Worm (Caenorhabditis elegans) whole organism, mixed stage, embryonic: ENCODE results near the gene T10C6.6.

ENCODE experiments used
- ceh-39 ChIP-seq: fragments of 150-350 bp; optimal IDR thresholded peaks from 2 replicates; lab custom pipeline; 2014; ENCODE audit warnings: missing biosample characterization, missing genetic modification characterization
- elt-1 ChIP-seq: sonication (generic microtip); optimal IDR thresholded peaks from 2 replicates; lab custom pipeline; 2017; ENCODE audit warnings: missing genetic modification characterization, mild to moderate bottlenecking, missing compliant biosample characterization, antibody characterized with exemption, moderate library complexity, borderline replicate concordance; ENCODE audit not compliant: insufficient read depth
- elt-3 ChIP-seq: fragments of 150-350 bp; optimal IDR thresholded peaks from 2 replicates; lab custom pipeline; 2014; ENCODE audit warnings: missing biosample characterization, missing genetic modification characterization
- mep-1 ChIP-seq: fragments of 150-350 bp; optimal IDR thresholded peaks from 2 replicates; lab custom pipeline; 2017; ENCODE audit warnings: missing biosample characterization, missing genetic modification reagents, missing genetic modification characterization, inconsistent platforms
- nhr-237 ChIP-seq: fragments of 150-350 bp; optimal IDR thresholded peaks from 2 replicates; lab custom pipeline; 2014; ENCODE audit warnings: missing biosample characterization, missing genetic modification characterization
- nhr-28 ChIP-seq: fragments of 150-350 bp; optimal IDR thresholded peaks from 2 replicates; lab custom pipeline; 2014; ENCODE audit warnings: missing biosample characterization, missing genetic modification characterization
- sem-2 ChIP-seq: fragments of 200-800 bp; sonication (Bioruptor generic); optimal IDR thresholded peaks from 2 replicates; lab custom pipeline; 2018; ENCODE audit warnings: mild to moderate bottlenecking, missing genetic modification characterization, missing compliant biosample characterization
- tbx-8 ChIP-seq: fragments of 200-800 bp; sonication (Bioruptor generic); optimal IDR thresholded peaks from 2 replicates; lab custom pipeline; 2018; ENCODE audit warnings: mild to moderate bottlenecking, missing genetic modification characterization, moderate library complexity, missing compliant biosample characterization
- unc-39 ChIP-seq: fragments of 150-350 bp; optimal IDR thresholded peaks from 2 replicates; lab custom pipeline; 2014; ENCODE audit warnings: missing biosample characterization, missing genetic modification characterization
- unc-62 ChIP-seq: fragments of 150-350 bp; optimal IDR thresholded peaks from 2 replicates; lab custom pipeline; 2014; ENCODE audit warnings: missing biosample characterization, missing genetic modification reagents, missing genetic modification characterization
- ztf-11 ChIP-seq: fragments of 150-350 bp; optimal IDR thresholded peaks from 2 replicates; lab custom pipeline; 2014; ENCODE audit warnings: missing biosample characterization, missing genetic modification characterization

ce11 chrV:16055031-16055430 is 30.9 kb downstream of the T10C6.6 start, which contains the start of gene F14H3.4:
- TF ChIP-seq nhr-237 (tag; lab: Kevin White, UChicago) (no peak), ceh-39 (tag; lab: Kevin White, UChicago) (no peak), mep-1 (tag; lab: Kevin White, UChicago) (no peak), unc-39 (tag; lab: Kevin White, UChicago) (no peak), ztf-11 (no peak), nhr-28 (no peak), elt-3 (tag; lab: Kevin White, UChicago) (no peak), unc-62 (no peak), tbx-8 (no peak), sem-2 (GFP tag; lab: Kevin White, UChicago) (no peak), elt-1 (tag; lab: Kevin White, UChicago) (no peak)
